Worm (Caenorhabditis elegans): ENCODE data around the gene scav-1.

Gene scav-1

DNA sequence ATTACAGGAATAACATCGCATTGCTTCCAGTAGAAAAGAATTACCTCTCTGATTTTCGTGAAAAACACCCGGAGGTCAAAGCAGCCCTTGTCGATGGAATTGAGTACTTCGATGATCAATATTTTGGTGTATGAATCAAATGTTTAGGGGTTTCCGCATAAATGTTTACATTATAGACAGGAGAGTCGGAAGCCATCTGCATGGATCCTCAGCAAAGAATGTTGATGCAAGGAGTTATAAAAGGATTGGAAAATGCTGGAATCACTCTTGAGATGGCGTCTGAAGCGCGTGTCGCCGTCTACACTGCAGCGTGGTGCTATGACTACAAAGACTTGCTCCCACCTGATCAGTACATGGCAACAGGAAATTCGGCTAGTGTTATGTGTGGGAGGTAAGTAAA lies 13.9 kb upstream of the scav-1 start, which contains the start of gene C41A3.2:
TSS of gene C41A3.2 (minus strand) at position 101 of the 400 bp plus-strand sequence.
- TF ChIP-seq nhr-129 (tag; optimal IDR thresholded peaks at IDR 0.05) (no peak), nhr-11 (tag; optimal IDR thresholded peaks at IDR 0.05) (no peak), dmd-4 (tag; optimal IDR thresholded peaks at IDR 0.05) (no peak), aly-2 (tag; optimal IDR thresholded peaks at IDR 0.05) (no peak), ztf-4 (tag; optimal IDR thresholded peaks at IDR 0.05) (no peak), mdl-1 (tag; optimal IDR thresholded peaks at IDR 0.05) (no peak), elt-3 (tag; optimal IDR thresholded peaks at IDR 0.05) (no peak), mab-5 (tag; optimal IDR thresholded peaks at IDR 0.05) (no peak), unc-55 (GFP tag; optimal IDR thresholded peaks at IDR 0.05) (no peak), lin-39 (tag; optimal IDR thresholded peaks at IDR 0.05) (no peak), unc-39 (tag; optimal IDR thresholded peaks at IDR 0.05) (no peak), lsy-2 (tag; optimal IDR thresholded peaks at IDR 0.05) (no peak), ztf-11 (tag; optimal IDR thresholded peaks at IDR 0.05) (no peak), ZK546.5 (tag; optimal IDR thresholded peaks at IDR 0.05) (no peak), gmeb-1 (tag; optimal IDR thresholded peaks at IDR 0.05) (no peak), unc-62 (GFP tag; optimal IDR thresholded peaks at IDR 0.05) (no peak), egl-27 (tag; optimal IDR thresholded peaks at IDR 0.05) (no peak)

DNA sequence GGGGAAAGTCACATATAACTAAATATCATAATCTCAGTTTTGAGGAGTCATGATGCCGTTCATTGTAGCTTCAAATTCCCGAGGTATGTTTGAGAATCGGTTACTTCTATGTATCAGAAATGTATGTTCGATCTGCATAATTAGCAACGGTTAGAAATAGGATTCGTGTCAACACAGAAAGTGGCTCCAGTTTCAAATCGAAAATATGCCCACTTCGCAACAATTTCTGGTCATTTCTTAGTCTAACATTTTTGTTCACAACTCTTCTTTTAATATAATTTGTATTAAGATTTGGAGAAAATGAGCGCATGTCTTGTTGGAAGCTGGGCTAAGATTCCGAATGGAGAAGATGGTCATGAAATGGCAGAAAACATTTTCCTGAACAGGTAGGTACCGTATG lies 13.1 kb upstream of the scav-1 start, which contains the start of gene pks-1:
TSS of gene pks-1 (plus strand) at position 301 of the 400 bp plus-strand sequence.
- TF ChIP-seq Y55F3AM.14 (GFP tag; optimal IDR thresholded peaks at IDR 0.05) = no peak
- no peak for TF ChIP-seq unc-62 (GFP tag; optimal IDR thresholded peaks at IDR 0.05)
- TF ChIP-seq mbf-1 (tag; optimal IDR thresholded peaks at IDR 0.05) = no peak
- no peak for TF ChIP-seq skn-1 (tag; optimal IDR thresholded peaks at IDR 0.05)
- no peak for TF ChIP-seq gmeb-1 (tag; optimal IDR thresholded peaks at IDR 0.05)
- no peak for TF ChIP-seq nhr-21 (tag; optimal IDR thresholded peaks at IDR 0.05)
- TF ChIP-seq snpc-4 (tag; optimal IDR thresholded peaks at IDR 0.05) = no peak
- TF ChIP-seq lin-13 (GFP tag; optimal IDR thresholded peaks at IDR 0.05) = no peak
- no peak for TF ChIP-seq ceh-16 (tag; optimal IDR thresholded peaks at IDR 0.05)
- TF ChIP-seq nhr-6 (tag; optimal IDR thresholded peaks at IDR 0.05) = no peak
- TF ChIP-seq unc-39 (tag; optimal IDR thresholded peaks at IDR 0.05) = no peak
- TF ChIP-seq blmp-1 (tag; optimal IDR thresholded peaks at IDR 0.05; ENCODE audit: insufficient read depth) = no peak
- TF ChIP-seq fos-1 (tag; optimal IDR thresholded peaks at IDR 0.05) = no peak
- no peak for TF ChIP-seq ZK546.5 (tag; optimal IDR thresholded peaks at IDR 0.05)

DNA sequence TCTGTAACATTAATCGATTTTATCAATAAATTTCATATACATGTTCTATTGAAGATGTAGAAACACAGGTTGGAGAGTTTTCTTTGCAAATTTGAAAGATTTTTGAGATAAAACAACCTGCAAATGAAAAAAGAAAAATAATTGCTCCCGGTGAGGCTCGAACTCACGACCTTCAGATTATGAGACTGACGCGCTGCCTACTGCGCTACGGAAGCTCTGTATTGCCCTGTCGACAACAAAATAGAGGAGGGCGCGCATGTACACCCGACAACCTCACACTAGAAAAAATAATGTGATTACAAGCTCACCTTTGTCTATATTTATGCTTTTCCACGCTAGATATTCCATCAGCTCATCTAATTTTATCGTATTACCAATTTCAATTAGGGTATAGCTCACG lies 6.9 kb upstream of the scav-1 start:
- no peak for TF ChIP-seq aly-2 (tag; optimal IDR thresholded peaks at IDR 0.05)
- TF ChIP-seq nhr-10 (tag; optimal IDR thresholded peaks at IDR 0.05) = no peak
- TF ChIP-seq nhr-21 (tag; optimal IDR thresholded peaks at IDR 0.05) = no peak
- peak; percentile 8 for TF ChIP-seq fos-1 (tag; optimal IDR thresholded peaks at IDR 0.05)
- no peak for TF ChIP-seq peb-1 (tag; optimal IDR thresholded peaks at IDR 0.05)
- TF ChIP-seq alr-1 (tag; optimal IDR thresholded peaks at IDR 0.05) = no peak
- no peak for TF ChIP-seq lsy-2 (tag; optimal IDR thresholded peaks at IDR 0.05)
- peak; percentile 42 for TF ChIP-seq nhr-129 (tag; optimal IDR thresholded peaks at IDR 0.05)

DNA sequence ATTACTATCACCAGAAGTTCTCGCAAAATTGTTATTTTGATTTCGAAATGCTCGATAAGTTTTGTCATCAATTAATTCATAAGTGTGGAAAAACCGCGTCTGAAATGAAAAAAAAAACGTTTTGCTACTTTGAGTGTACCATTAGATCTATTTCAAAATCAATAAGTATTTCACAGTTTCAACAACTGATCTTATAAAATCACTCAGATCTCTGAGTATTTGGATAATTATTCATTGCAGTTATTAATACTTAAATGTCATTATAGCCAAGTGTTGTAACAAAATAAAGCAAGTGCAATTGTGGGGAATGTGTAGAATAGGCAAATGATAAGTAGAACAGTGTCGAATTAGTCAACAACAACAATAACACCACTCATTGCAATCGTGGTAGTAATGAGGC lies 6.0 kb upstream of the scav-1 start, which contains the start of gene C03F11.4:
TSS of gene C03F11.4 (minus strand) at position 101 of the 400 bp plus-strand sequence.
- TF ChIP-seq C34F6.9 (tag; optimal IDR thresholded peaks at IDR 0.05) (no peak), gmeb-1 (tag; optimal IDR thresholded peaks at IDR 0.05) (no peak), nhr-77 (tag; optimal IDR thresholded peaks at IDR 0.05) (no peak), nhr-129 (tag; optimal IDR thresholded peaks at IDR 0.05) (no peak), R02D3.7 (tag; optimal IDR thresholded peaks at IDR 0.05) (no peak), sma-3 (GFP tag; optimal IDR thresholded peaks at IDR 0.05) (no peak), unc-39 (tag; optimal IDR thresholded peaks at IDR 0.05) (no peak), sem-4 (tag; optimal IDR thresholded peaks at IDR 0.05) (no peak), lin-11 (tag; optimal IDR thresholded peaks at IDR 0.05) (no peak), ztf-4 (tag; optimal IDR thresholded peaks at IDR 0.05) (no peak), aly-2 (tag; optimal IDR thresholded peaks at IDR 0.05) (no peak), elt-3 (tag; optimal IDR thresholded peaks at IDR 0.05) (no peak)

DNA sequence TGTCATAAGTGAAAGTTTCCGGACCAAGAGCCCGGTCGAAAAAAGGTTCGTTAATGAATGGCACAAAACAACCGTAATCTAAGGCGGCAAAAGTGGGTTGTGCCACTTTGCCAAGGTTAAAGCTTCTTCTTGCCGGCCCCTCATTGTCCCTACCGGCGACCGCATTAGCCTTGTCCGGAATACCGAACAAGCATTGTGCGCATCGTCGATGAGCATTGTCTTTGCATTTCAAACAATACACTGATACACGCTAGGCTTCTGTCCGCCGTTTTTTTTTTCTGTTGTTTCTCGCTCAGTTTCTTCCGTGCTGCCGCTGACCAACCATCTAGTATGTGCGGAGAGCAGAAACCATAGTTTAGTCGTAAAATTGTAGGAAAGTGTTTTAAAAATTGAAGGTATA lies 3.1 kb downstream of the scav-1 start, which contains the start of gene C03F11.2:
TSS of gene C03F11.2 (minus strand) at position 101 of the 400 bp plus-strand sequence.
- TF ChIP-seq dmd-4 (tag; optimal IDR thresholded peaks at IDR 0.05) = no peak
- no peak for TF ChIP-seq F13H6.1 (tag; optimal IDR thresholded peaks at IDR 0.05)
- no peak for TF ChIP-seq ztf-1 (GFP tag; conservative IDR thresholded peaks at IDR 0.05)
- no peak for TF ChIP-seq lin-39 (tag; optimal IDR thresholded peaks at IDR 0.05)
- no peak for TF ChIP-seq sma-9 (GFP tag; optimal IDR thresholded peaks at IDR 0.05)
- TF ChIP-seq sma-9 (tag; optimal IDR thresholded peaks at IDR 0.05) = no peak
- no peak for TF ChIP-seq crh-2 (tag; optimal IDR thresholded peaks at IDR 0.05)
- TF ChIP-seq lsy-2 (tag; optimal IDR thresholded peaks at IDR 0.05) = no peak
- no peak for TF ChIP-seq ceh-82 (tag; optimal IDR thresholded peaks at IDR 0.05)
- no peak for TF ChIP-seq lin-11 (tag; optimal IDR thresholded peaks at IDR 0.05)
- no peak for TF ChIP-seq fos-1 (tag; optimal IDR thresholded peaks at IDR 0.05)
